ENCODE assay signal across 1 fruit fly cellular context in the genomic region with DNA sequence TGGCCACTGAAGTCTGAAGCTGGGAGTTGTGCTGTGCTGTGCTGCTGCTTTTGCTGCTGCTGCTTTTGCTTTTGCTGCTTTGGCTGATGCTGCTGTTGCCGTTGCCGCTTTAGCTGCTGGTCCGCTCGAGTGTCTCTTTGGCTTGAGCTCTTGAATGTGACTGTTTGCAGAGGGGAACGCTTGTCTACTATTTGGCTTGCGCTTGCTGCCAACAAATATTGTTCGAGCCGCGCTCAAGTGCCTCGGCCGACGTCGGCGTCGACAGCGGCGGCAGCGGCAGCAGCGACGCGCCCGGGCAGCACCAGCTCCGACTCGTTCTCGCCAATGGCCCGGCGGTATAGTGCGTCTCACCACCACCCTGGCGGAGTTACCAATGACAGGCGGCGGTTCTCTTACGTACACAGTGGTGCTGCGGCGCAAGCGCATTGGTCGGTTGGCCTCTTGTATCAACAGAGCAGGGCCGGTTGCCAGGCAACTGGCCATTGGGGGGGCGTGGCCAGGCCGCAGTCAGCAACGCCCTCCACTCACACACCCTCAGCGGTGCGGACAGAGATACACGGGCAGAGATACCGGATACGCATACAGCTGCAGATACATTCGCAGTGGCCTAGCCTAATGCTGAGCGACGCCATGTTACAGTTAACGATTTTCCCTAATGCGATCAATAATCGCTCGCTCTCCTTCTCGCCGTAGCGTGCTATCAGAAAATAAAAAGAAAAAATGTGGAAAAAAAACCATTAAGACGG.
A peak's percentile ranks its signal among the peaks of the same experiment; 100 is the strongest.
TF ChIP-seq lines count a peak whose summit lies in the region.

A gene (minus strand): TSS at position 189 of the 746 bp plus-strand sequence.

TF ChIP-seq in whole organism, embryonic, 481 proteins besides CTCF, POLR2A, EP300 and RAD21 (continued from another document):
- TF ChIP-seq NC2α (GFP tag; optimal IDR thresholded peaks at IDR 0.05; lab: Kevin White, UChicago) (peak; percentile 92), gsb (GFP tag; IDR thresholded peaks at IDR 0.05; lab: Robert Waterston, UW) (peak; percentile 68; the same call in 1 of the 2 replicates), lmd (GFP tag; IDR thresholded peaks at IDR 0.05; lab: Robert Waterston, UW) (peak; percentile 13; the same call in 1 of the 2 replicates), sens-2 (GFP tag; IDR thresholded peaks at IDR 0.05; lab: Robert Waterston, UW) (peak; percentile 61; the same call in 1 of the 2 replicates), seq (GFP tag; IDR thresholded peaks at IDR 0.05; lab: Robert Waterston, UW) (peak; percentile 97), ranshi (GFP tag; IDR thresholded peaks at IDR 0.05; lab: Robert Waterston, UW) (peak; percentile 81), scrt (GFP tag; optimal IDR thresholded peaks at IDR 0.05; lab: Kevin White, UChicago) (peak; percentile 94), dimm (GFP tag; IDR thresholded peaks at IDR 0.05; lab: Robert Waterston, UW) (peak; percentile 26; the same call in 1 of the 2 replicates), CG16779 (GFP tag; IDR thresholded peaks at IDR 0.05; lab: Robert Waterston, UW) (peak; percentile 76; the same call in 1 of the 2 replicates), CG14014 (GFP tag; IDR thresholded peaks at IDR 0.05; lab: Robert Waterston, UW) (peak; percentile 81; the same call in 1 of the 2 replicates), CG12299 (tag; optimal IDR thresholded peaks at IDR 0.05; lab: Kevin White, UChicago) (peak; percentile 75), CG14050 (GFP tag; IDR thresholded peaks at IDR 0.05; lab: Robert Waterston, UW) (peak; percentile 71), sna (GFP tag; IDR thresholded peaks at IDR 0.05; lab: Robert Waterston, UW; ENCODE audit: partially characterized antibody) (peak; percentile 56; the same call in 1 of the 2 replicates), CG6272 (GFP tag; IDR thresholded peaks at IDR 0.05; lab: Robert Waterston, UW) (no peak), Ada2b (GFP tag; IDR thresholded peaks at IDR 0.05; lab: Robert Waterston, UW) (no peak; the same call in 1 of the 2 replicates), CG7271 (tag; optimal IDR thresholded peaks at IDR 0.05; lab: Kevin White, UChicago) (no peak), CG12744 (GFP tag; optimal IDR thresholded peaks at IDR 0.05; lab: Kevin White, UChicago) (peak; percentile 85), pho (GFP tag; optimal IDR thresholded peaks at IDR 0.05; lab: Kevin White, UChicago) (peak; percentile 92), CG13287 (GFP tag; IDR thresholded peaks at IDR 0.05; lab: Robert Waterston, UW; ENCODE audit: partially characterized antibody) (peak; percentile 37), Gug (GFP tag; IDR thresholded peaks at IDR 0.05; lab: Robert Waterston, UW) (no peak), org-1 (GFP tag; optimal IDR thresholded peaks at IDR 0.05; lab: Kevin White, UChicago) (peak; percentile 97), Ets97D (GFP tag; optimal IDR thresholded peaks at IDR 0.05; lab: Kevin White, UChicago) (peak; percentile 62), dm (GFP tag; optimal IDR thresholded peaks at IDR 0.05; lab: Kevin White, UChicago) (peak; percentile 69), sob (GFP tag; IDR thresholded peaks at IDR 0.05; lab: Robert Waterston, UW) (peak; percentile 86; the same call in 1 of the 2 replicates), CG11085 (GFP tag; IDR thresholded peaks at IDR 0.05; lab: Robert Waterston, UW) (peak; percentile 36; the same call in 1 of the 2 replicates), CG15011 (GFP tag; optimal IDR thresholded peaks at IDR 0.05; lab: Kevin White, UChicago) (peak; percentile 96), CG10321 (GFP tag; IDR thresholded peaks at IDR 0.05; lab: Robert Waterston, UW) (peak; percentile 87), sd (tag; optimal IDR thresholded peaks at IDR 0.05; lab: Kevin White, UChicago) (peak; percentile 40), Dp (GFP tag; optimal IDR thresholded peaks at IDR 0.05; lab: Kevin White, UChicago) (peak; percentile 9), gro (GFP tag; optimal IDR thresholded peaks at IDR 0.05; lab: Kevin White, UChicago) (no peak), ttk (GFP tag; IDR thresholded peaks at IDR 0.05; lab: Robert Waterston, UW) (peak; percentile 67; the same call in 1 of the 2 replicates), CG33557 (GFP tag; optimal IDR thresholded peaks at IDR 0.05; lab: Kevin White, UChicago) (peak; percentile 93), slou (GFP tag; optimal IDR thresholded peaks at IDR 0.05; lab: Kevin White, UChicago) (peak; percentile 65), HmgZ (tag; optimal IDR thresholded peaks at IDR 0.05; lab: Kevin White, UChicago) (peak; percentile 95)
